Worm (Caenorhabditis elegans) whole organism, L3 larva: ENCODE measurements around the gene T06E4.5.

Experiments used
- R02D3.7 ChIP-seq: fragments of 150-350 bp; optimal IDR thresholded peaks from 2 replicates; lab custom pipeline; 2014; ENCODE audit warnings: missing biosample characterization, missing genetic modification characterization
- ZK546.5 ChIP-seq: sonication (generic microtip); optimal IDR thresholded peaks from 2 replicates; lab custom pipeline; 2017; ENCODE audit warnings: missing biosample characterization, missing genetic modification characterization
- mdl-1 ChIP-seq: fragments of 150-350 bp; optimal IDR thresholded peaks from 2 replicates; lab custom pipeline; 2014; ENCODE audit warnings: missing biosample characterization, missing genetic modification characterization
- nhr-77 ChIP-seq: fragments of 150-350 bp; optimal IDR thresholded peaks from 2 replicates; lab custom pipeline; 2014; ENCODE audit warnings: missing biosample characterization, missing genetic modification characterization
- pha-4 ChIP-seq: fragments of 150-350 bp; optimal IDR thresholded peaks from 2 replicates; lab custom pipeline; 2014; ENCODE audit warnings: missing biosample characterization, missing genetic modification reagents, missing genetic modification characterization
- sea-2 ChIP-seq: fragments of 150-350 bp; sonication (generic microtip); optimal IDR thresholded peaks from 4 replicates; lab custom pipeline; 2014; ENCODE audit warnings: missing biosample characterization, missing genetic modification reagents, missing genetic modification characterization
- unc-62 ChIP-seq: fragments of 150-350 bp; sonication (generic microtip); optimal IDR thresholded peaks from 4 replicates; lab custom pipeline; 2014; ENCODE audit warnings: missing biosample characterization, missing genetic modification reagents, missing genetic modification characterization

DNA sequence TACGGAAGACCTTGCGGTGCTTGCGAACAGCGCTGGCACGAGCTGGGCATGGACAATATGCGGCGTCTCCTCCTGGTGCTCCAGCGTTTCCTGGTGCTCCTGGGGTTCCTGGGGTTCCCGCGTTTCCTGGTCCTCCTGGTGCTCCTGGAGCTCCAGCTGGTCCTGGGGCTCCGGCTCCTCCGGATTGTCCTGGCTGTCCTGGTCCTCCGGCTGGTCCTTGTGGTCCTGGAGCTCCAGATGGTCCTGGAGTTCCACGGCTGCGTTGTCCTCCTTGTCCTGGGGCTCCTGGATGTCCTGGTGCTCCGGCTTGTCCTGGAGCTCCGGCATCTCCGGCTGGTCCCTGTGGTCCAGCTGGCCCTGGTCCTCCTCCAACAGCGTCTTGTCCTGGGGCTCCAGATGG, 1.3 kb downstream of the T06E4.5 start:
- no peak for TF ChIP-seq R02D3.7 (tag; lab: Kevin White, UChicago)
- TF ChIP-seq sea-2: no peak
- TF ChIP-seq pha-4 (tag; lab: Kevin White, UChicago): no peak
- no peak for TF ChIP-seq nhr-77 (tag; lab: Kevin White, UChicago)
- no peak for TF ChIP-seq unc-62
- TF ChIP-seq ZK546.5 (tag; lab: Kevin White, UChicago): no peak
- TF ChIP-seq mdl-1 (tag; lab: Kevin White, UChicago): no peak
